Worm (Caenorhabditis elegans): ENCODE data around the gene gsto-2.
A peak's percentile ranks its signal among the peaks of the same experiment; 100 is the strongest.

The gsto-2 gene

ce11 chrIII:8554472-8554871 is at the start of gene gsto-2:
gsto-2 (plus strand) TSS chrIII:8554772.
- TF ChIP-seq W03F9.2 (tag; optimal IDR thresholded peaks at IDR 0.05) (no peak), him-1 (tag; optimal IDR thresholded peaks at IDR 0.05) (no peak), dao-5 (tag; optimal IDR thresholded peaks at IDR 0.05) (no peak)

DNA sequence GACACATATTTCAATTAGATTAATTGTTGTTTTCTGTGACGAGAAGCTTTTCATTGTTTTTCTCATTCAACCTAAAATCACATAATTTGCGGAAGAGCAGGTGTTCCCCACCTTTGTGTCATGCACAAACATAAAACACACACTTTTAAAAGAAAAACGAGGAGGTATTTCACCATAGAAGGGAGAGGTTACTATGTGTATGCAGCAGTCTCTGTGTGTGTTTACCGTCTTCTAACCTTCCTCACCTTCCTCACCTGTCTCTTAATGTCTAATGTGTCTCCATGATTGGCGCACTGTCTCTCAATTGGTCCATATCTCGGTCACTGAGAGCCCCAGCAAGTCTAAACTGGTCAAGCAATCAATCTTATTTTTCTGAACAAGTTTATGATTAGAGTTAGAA is 48.2 kb upstream of the gsto-2 start:
- TF ChIP-seq W03F9.2 (tag; optimal IDR thresholded peaks at IDR 0.05), result no peak
- TF ChIP-seq dao-5 (tag; optimal IDR thresholded peaks at IDR 0.05), result no peak
- no peak for TF ChIP-seq him-1 (tag; optimal IDR thresholded peaks at IDR 0.05)

ce11 chrIII:8509218-8509617 is 45.4 kb upstream of the gsto-2 start:
- TF ChIP-seq him-1 (tag; optimal IDR thresholded peaks at IDR 0.05) (no peak), W03F9.2 (tag; optimal IDR thresholded peaks at IDR 0.05) (no peak), dao-5 (tag; optimal IDR thresholded peaks at IDR 0.05) (no peak)

- TF ChIP-seq dao-5 (tag; optimal IDR thresholded peaks at IDR 0.05) (no peak), him-1 (tag; optimal IDR thresholded peaks at IDR 0.05) (peak; percentile 5)
Measured at ce11 chrIII:8509644-8510393, 44.8 kb upstream of the gsto-2 start.

DNA sequence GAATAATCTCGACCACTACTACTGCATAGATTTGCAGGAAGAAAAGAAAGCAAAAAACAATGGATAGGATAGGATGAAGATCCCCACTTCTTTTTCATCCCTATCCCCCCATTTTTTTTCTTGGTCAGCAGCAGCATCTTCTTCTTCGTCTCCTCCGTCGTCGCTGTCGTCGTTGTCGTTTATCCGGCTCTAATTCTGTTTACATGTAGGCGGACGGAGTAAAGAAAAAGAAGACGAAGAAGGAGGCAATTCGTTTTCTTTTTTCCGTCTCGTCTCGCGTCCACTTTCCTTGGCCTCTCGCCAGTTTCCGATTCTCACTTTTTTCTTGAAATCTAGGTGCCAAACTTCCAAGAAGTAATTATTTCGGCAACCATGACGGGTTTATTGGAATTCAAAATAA is 42.9 kb upstream of the gsto-2 start:
- no peak for TF ChIP-seq dao-5 (tag; optimal IDR thresholded peaks at IDR 0.05)
- no peak for TF ChIP-seq W03F9.2 (tag; optimal IDR thresholded peaks at IDR 0.05)
- TF ChIP-seq him-1 (tag; optimal IDR thresholded peaks at IDR 0.05), result no peak

ce11 chrIII:8512279-8512942 is 42.2 kb upstream of the gsto-2 start:
- no peak for TF ChIP-seq dao-5 (tag; optimal IDR thresholded peaks at IDR 0.05)
- TF ChIP-seq W03F9.2 (tag; optimal IDR thresholded peaks at IDR 0.05), result no peak
- no peak for TF ChIP-seq him-1 (tag; optimal IDR thresholded peaks at IDR 0.05)

DNA sequence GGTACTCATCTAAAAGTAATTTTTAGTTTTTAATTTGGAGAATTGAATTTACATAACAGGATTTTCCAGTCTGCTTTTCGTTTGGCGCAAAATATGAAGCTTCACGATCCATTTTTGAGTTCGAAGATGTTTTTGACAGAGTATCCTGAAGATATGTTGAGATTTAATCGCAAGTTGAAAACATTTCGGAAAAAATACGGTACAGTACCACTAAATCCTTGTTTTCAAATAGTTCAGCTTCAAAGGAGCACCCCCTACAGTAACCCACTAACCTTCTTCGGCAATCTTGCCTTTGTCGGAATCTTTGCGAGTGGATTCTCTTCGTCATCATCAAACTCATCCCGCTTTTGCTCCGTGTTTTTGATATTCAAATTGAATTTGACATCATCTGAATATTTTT is 35.6 kb upstream of the gsto-2 start:
- TF ChIP-seq W03F9.2 (tag; optimal IDR thresholded peaks at IDR 0.05), result no peak
- TF ChIP-seq him-1 (tag; optimal IDR thresholded peaks at IDR 0.05), result no peak
- TF ChIP-seq dao-5 (tag; optimal IDR thresholded peaks at IDR 0.05), result no peak

DNA sequence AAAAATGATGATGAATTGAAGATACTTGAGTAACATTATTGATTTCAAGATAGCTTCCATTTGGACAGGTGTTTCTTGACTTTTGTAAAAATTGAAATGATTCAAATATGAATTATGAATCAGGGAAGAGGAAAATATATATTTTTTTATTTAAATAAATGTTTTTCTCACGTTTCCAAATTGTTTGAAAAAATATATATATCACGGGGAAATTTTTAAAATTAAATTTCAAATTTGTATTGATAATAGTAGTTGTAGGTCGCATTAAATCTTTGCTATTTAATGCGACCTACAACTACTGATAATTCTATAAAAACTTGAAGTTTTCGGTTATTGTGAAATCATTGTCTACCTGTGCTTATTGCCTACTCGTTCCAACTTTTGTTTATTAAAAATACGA is 34.7 kb upstream of the gsto-2 start, which contains the start of gene ZC21.8:
Gene ZC21.8, minus strand, starts transcription at position 101 of the 400 bp plus-strand sequence.
- TF ChIP-seq dao-5 (tag; optimal IDR thresholded peaks at IDR 0.05) (no peak), W03F9.2 (tag; optimal IDR thresholded peaks at IDR 0.05) (no peak), him-1 (tag; optimal IDR thresholded peaks at IDR 0.05) (no peak)

DNA sequence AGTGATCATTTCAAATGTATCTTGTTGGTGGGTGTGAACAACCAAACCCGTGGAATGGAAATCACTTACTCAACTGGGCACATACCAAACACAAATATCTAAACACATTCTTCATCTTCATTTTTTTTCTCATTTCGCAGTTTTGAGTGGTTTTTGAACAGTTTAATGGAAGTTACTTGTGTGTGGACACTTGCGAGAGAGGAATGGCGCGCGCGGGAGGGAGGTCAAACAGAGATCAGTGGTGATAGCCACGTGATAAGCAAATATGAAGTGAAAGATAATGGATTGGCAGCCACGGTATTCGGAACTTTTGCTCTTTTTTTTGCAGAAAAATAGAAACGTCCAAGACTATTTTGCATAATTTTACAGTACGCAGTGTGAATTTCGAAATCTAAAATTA is 34.0 kb upstream of the gsto-2 start:
- TF ChIP-seq W03F9.2 (tag; optimal IDR thresholded peaks at IDR 0.05), result no peak
- no peak for TF ChIP-seq him-1 (tag; optimal IDR thresholded peaks at IDR 0.05)
- TF ChIP-seq dao-5 (tag; optimal IDR thresholded peaks at IDR 0.05), result no peak

DNA sequence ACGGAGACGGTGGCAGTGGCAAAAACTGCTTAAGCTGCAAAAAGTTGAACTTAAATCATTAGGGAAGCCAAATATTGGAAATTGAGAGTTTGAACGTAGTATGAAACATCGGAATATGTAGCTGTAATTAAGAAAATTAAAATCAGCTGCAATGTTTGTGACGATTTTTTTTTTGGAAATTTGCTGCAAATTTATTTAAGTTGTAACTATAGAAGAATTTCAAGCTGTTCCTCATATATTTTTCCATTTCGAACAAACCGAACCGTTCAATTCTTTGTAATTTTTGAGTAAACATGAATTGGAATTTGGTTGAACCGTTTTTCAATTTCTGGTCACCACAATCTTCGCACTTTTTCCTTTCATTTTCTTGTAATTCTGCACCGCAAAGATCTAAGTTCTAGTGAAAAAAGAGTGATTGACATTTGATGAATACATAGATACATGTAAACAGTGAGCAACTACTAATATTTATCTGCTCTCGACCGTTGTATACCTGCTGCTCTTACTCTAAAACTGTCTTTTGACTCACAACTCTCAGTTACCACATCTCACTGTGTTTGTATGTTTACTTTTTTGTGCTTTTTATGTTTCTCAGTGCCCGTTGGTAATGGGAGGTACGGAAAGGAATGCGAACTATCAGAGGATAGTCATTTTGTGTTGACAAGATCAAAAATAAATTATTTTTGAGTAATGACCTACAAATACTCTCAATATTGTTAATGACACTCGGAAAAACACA is 32.7 kb upstream of the gsto-2 start:
- TF ChIP-seq W03F9.2 (tag; optimal IDR thresholded peaks at IDR 0.05) (no peak), him-1 (tag; optimal IDR thresholded peaks at IDR 0.05) (no peak), dao-5 (tag; optimal IDR thresholded peaks at IDR 0.05) (no peak)

- TF ChIP-seq W03F9.2 (tag; optimal IDR thresholded peaks at IDR 0.05), result no peak
- no peak for TF ChIP-seq him-1 (tag; optimal IDR thresholded peaks at IDR 0.05)
- no peak for TF ChIP-seq dao-5 (tag; optimal IDR thresholded peaks at IDR 0.05)
Measured at ce11 chrIII:8524773-8525172, 29.8 kb upstream of the gsto-2 start, which contains the start of gene idpp-15. idpp-15 (plus strand) TSS chrIII:8525073.

DNA sequence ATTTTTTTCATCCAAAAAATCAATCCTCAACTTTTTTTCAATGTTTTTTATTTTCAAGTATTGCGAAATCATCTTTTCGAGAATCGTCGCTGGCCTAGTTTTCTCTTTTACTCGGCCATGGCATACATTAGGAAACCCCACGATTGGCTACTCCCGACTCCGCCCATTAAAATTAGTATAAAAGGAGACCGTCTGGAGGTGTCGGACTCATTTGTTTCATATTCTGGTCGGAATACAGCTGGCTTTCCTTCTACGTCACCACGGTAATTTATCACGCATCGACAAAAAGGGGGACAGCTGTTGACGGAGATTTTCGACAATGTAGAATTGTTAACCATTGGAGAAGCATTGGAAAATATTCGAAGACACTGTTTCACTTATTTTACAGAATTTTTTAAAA is 25.6 kb upstream of the gsto-2 start:
- TF ChIP-seq him-1 (tag; optimal IDR thresholded peaks at IDR 0.05) (no peak), W03F9.2 (tag; optimal IDR thresholded peaks at IDR 0.05) (no peak), dao-5 (tag; optimal IDR thresholded peaks at IDR 0.05) (no peak)

DNA sequence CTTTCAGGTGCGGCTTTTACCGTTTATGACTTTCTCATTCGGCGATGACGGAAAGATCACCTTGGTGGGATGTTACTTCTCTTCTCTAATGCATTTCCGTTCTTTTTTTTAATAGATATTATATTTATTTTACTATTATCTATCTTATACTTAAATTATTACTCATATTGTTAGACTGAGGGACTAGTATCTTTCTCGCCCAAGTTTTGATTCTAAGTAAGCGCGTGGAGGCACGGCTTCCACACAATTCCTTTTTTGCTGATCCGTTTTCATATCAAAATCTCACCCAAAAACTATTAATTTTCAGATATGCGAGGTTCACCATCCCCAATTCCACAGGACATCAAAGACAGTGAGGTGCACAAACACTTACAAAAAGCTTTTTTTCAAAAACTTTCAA is 24.8 kb upstream of the gsto-2 start, which contains the start of gene ZC21.10:
Gene ZC21.10, plus strand, starts transcription at position 301 of the 400 bp plus-strand sequence.
- TF ChIP-seq him-1 (tag; optimal IDR thresholded peaks at IDR 0.05) (no peak), W03F9.2 (tag; optimal IDR thresholded peaks at IDR 0.05) (no peak), dao-5 (tag; optimal IDR thresholded peaks at IDR 0.05) (no peak)

ce11 chrIII:8533900-8534299 is 20.7 kb upstream of the gsto-2 start:
- no peak for TF ChIP-seq him-1 (tag; optimal IDR thresholded peaks at IDR 0.05)
- no peak for TF ChIP-seq W03F9.2 (tag; optimal IDR thresholded peaks at IDR 0.05)
- TF ChIP-seq dao-5 (tag; optimal IDR thresholded peaks at IDR 0.05), result no peak

Measured in whole organism, L4/young adult.